Fruit fly (Drosophila melanogaster): ENCODE data around the gene CG33298.

The CG33298 gene

DNA sequence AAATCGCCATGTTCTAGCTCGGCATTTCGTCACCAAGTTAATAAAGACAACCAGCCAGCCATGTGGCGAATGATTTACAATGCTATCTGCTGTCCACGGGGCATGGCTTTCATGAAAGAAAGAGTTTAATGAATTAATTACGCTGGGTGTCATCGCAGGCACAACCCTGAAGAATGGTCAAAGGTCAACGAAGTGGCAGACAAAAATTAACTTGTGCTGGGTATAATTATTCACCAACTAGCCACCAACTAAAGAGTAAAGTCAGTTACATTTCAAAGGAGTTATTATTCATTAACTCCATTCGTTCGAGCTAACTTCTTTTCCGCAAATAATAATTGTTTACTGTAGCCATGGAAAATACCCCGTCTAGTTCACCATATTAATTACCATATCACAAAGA, 37.8 kb upstream of the CG33298 start:
- no peak for TF ChIP-seq usp (GFP tag; optimal IDR thresholded peaks at IDR 0.05)
- TF ChIP-seq brk (GFP tag; optimal IDR thresholded peaks at IDR 0.05) = no peak
- no peak for TF ChIP-seq dmrt93B (GFP tag; optimal IDR thresholded peaks at IDR 0.05)
- no peak for TF ChIP-seq fru (GFP tag; optimal IDR thresholded peaks at IDR 0.05)
- TF ChIP-seq CrebA (GFP tag; optimal IDR thresholded peaks at IDR 0.05; ENCODE audit: borderline replicate concordance) = no peak
- no peak for TF ChIP-seq sv (GFP tag; optimal IDR thresholded peaks at IDR 0.05)
- no peak for TF ChIP-seq OdsH (GFP tag; optimal IDR thresholded peaks at IDR 0.05)
- no peak for TF ChIP-seq rgr (GFP tag; optimal IDR thresholded peaks at IDR 0.05)

DNA sequence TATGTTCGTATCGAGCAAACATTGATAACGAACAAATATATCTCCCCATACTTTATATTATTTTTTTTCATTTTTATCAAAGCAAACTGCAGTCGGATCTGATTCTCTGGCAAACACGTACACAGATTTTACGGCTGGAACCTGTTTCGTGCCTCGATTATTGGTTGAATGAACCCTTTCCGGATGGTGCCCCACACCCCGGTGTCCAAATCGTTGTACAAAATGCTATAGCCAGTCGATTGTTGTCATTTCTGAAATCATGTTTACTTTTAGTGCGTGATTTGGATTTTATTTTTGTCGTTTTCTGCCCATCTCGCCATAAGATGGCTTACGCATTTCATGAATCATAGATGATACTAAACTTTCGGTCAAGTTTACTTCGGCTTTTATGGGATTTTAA, 37.4 kb upstream of the CG33298 start:
- TF ChIP-seq br (GFP tag; optimal IDR thresholded peaks at IDR 0.05) (peak; percentile 45), jim (GFP tag; optimal IDR thresholded peaks at IDR 0.05) (peak; percentile 33), Dif (GFP tag; optimal IDR thresholded peaks at IDR 0.05; ENCODE audit: partially characterized antibody) (no peak), Sp1 (GFP tag; optimal IDR thresholded peaks at IDR 0.05) (peak; percentile 7), h (GFP tag; optimal IDR thresholded peaks at IDR 0.05) (peak; percentile 7)

DNA sequence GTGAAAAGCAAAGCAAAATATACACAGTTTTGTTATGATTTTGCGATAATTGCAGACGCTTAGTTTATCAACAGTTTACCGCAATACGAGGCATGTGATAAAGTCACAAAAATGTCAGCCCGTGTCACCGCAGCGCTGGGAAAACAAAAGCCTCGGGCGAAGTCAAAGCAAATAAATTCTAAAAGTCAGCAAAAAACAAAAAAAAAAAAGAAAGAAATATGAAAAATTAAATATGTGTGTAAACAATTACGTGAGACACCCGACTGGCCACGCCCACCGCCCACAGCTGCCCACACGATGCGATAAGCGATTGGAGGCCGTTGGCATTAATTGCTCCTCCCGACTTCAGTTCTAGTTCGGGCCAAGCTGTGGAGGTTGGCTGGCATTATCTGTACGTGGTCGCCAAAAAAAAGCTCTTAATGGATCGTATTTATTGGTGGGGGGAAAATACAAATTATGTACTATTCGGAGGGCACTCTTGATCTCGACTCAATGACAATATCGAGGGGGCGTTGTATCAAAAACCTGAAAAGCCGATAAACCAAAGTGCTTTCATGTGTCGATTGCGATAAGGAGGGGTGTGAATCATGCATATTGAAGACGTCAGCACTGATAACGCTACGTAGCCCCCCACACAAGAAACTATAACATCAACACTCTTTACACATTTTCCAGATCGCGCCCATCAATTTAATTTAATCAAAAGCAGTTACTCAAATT, 35.7 kb upstream of the CG33298 start:
- TF ChIP-seq Hnf4 (GFP tag; optimal IDR thresholded peaks at IDR 0.05) = no peak
- no peak for TF ChIP-seq sv (GFP tag; optimal IDR thresholded peaks at IDR 0.05)
- no peak for TF ChIP-seq Jra (GFP tag; optimal IDR thresholded peaks at IDR 0.05)
- peak; percentile 30 for TF ChIP-seq Dif (GFP tag; optimal IDR thresholded peaks at IDR 0.05; ENCODE audit: partially characterized antibody)
- no peak for TF ChIP-seq dl (GFP tag; optimal IDR thresholded peaks at IDR 0.05; ENCODE audit: insufficient read depth in 1 of 2, partially characterized antibody in 2 of 2)
- peak; percentile 3 for TF ChIP-seq br (GFP tag; optimal IDR thresholded peaks at IDR 0.05)
- TF ChIP-seq sage (GFP tag; optimal IDR thresholded peaks at IDR 0.05) = no peak

DNA sequence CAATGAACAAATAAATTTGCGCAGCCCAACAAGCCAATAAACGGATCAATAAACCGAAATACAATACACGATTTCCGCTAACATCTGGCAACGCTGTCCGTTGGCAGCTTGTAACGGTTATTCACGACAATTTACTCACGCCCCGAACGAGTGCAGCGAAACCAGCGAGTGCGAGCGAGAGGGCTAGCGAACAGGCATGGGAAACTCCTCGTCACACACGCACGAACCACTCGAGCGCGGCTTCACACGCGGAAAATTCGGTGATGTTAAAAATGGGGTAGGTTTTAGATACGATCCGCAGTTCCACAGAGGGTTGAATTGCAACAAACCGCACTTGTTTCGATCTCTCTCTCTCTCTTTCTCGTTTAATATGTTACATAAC, 35.2 kb upstream of the CG33298 start:
- TF ChIP-seq Rel (GFP tag; optimal IDR thresholded peaks at IDR 0.05) (no peak), Rel (tag; optimal IDR thresholded peaks at IDR 0.05) (peak; percentile 59), rgr (GFP tag; optimal IDR thresholded peaks at IDR 0.05) (no peak)

DNA sequence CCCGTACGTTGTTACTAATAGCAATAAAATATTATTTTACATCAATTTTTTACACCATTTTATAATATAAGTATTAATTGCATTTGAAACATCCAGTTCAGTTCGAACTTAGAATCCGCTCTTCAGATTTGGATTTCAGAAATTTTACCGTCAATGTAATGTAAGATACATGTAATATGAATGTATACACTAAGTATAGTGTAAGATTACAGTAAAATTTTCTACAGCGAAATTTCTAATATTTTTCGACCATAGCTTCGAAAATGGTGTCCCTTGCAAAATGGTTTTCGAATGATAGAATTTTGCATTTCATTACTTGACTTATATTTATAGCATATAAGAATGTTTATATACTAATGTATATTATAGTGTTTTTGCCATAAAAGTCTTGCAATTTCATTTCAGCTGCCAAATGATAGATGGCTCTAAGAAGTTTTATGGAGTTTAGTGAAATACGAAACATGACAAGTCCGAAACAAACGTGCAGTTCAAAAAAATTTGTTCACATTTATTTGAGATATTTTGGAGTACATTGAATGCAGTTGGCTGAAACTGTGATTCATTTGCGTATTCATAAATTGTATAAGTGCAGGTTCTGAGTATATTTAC, 30.7 kb upstream of the CG33298 start:
- peak; percentile 0 for TF ChIP-seq brk (GFP tag; optimal IDR thresholded peaks at IDR 0.05)
- TF ChIP-seq N (GFP tag; optimal IDR thresholded peaks at IDR 0.05) = no peak

DNA sequence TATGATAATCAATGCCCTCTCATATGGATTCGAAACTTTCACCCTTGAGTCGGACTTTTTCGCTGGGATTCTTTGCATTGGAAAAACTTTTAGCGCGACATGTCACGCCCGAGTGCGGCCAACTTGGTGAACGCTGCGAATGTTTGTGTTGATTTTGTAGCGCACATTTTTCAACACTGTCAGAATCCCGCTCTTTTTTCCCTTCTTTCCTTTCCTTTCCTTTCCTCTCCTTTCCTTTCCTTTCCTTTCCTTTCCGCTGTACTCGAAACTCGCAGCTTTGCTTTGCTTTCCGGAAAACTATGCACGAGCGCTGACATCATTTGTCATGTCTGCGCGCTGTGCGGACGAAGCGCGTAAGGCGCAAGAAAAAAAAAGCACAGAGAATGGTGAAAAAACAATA, 27.9 kb upstream of the CG33298 start:
- TF ChIP-seq Dif (GFP tag; optimal IDR thresholded peaks at IDR 0.05; ENCODE audit: partially characterized antibody) (no peak), Abd-B (GFP tag; optimal IDR thresholded peaks at IDR 0.05) (no peak), HLH106 (tag; optimal IDR thresholded peaks at IDR 0.05) (no peak), dmrt93B (GFP tag; optimal IDR thresholded peaks at IDR 0.05) (no peak), jim (GFP tag; optimal IDR thresholded peaks at IDR 0.05) (no peak), Jra (GFP tag; optimal IDR thresholded peaks at IDR 0.05) (no peak), Sp1 (GFP tag; optimal IDR thresholded peaks at IDR 0.05) (no peak), CG9705 (GFP tag; optimal IDR thresholded peaks at IDR 0.05) (no peak), Mio (GFP tag; optimal IDR thresholded peaks at IDR 0.05) (no peak), psq (GFP tag; optimal IDR thresholded peaks at IDR 0.05) (no peak), Hnf4 (GFP tag; optimal IDR thresholded peaks at IDR 0.05) (no peak)

DNA sequence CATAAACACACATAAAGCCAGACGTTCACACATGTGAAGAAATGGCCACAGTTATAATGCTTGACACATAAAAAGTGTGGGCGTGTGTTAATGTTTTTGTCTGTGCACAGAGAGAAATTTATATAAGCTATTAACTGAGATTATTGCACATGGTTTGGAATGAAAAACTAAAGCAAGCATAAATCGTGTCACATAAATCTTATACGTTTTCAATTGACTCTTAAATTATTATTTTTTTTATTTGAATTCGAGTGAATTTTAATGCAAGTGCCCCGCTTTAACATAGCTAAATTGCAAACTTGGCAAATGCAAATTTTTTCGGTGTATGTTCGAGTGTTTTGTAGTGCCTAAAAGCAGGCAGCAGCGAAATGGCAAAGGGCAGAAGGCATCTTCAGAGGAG, 7.8 kb upstream of the CG33298 start:
- TF ChIP-seq Abd-B (GFP tag; optimal IDR thresholded peaks at IDR 0.05) (no peak), usp (GFP tag; optimal IDR thresholded peaks at IDR 0.05) (no peak), foxo (GFP tag; optimal IDR thresholded peaks at IDR 0.05) (peak in 1 of 2 experiments; percentile 8), sage (GFP tag; optimal IDR thresholded peaks at IDR 0.05) (no peak), sv (GFP tag; optimal IDR thresholded peaks at IDR 0.05) (no peak)
